Worm (Caenorhabditis elegans) whole organism, L3 larva: Measurements from ENCODE around the gene C06A1.3.
A peak's percentile ranks its signal among the peaks of the same experiment; 100 is the strongest.

Source experiments
- R02D3.7 ChIP-seq: fragments of 150-350 bp; optimal IDR thresholded peaks from 2 replicates; lab custom pipeline; 2014; ENCODE audit warnings: missing biosample characterization, missing genetic modification characterization
- ZK546.5 ChIP-seq: sonication (generic microtip); optimal IDR thresholded peaks from 2 replicates; lab custom pipeline; 2017; ENCODE audit warnings: missing biosample characterization, missing genetic modification characterization
- aly-2 ChIP-seq: fragments of 150-350 bp; optimal IDR thresholded peaks from 2 replicates; lab custom pipeline; 2014; ENCODE audit warnings: missing biosample characterization, missing genetic modification characterization
- ama-1 ChIP-seq: fragments of 150-350 bp; optimal IDR thresholded peaks from 2 replicates; lab custom pipeline; 2018
- ceh-16 ChIP-seq: sonication (generic microtip); optimal IDR thresholded peaks from 2 replicates; lab custom pipeline; 2017; ENCODE audit warnings: missing biosample characterization, missing genetic modification characterization
- ceh-28 ChIP-seq: fragments of 150-350 bp; optimal IDR thresholded peaks from 2 replicates; lab custom pipeline; 2014; ENCODE audit warnings: missing biosample characterization, missing genetic modification reagents, missing genetic modification characterization
- daf-12 ChIP-seq: fragments of 150-350 bp; optimal IDR thresholded peaks from 2 replicates; lab custom pipeline; 2014; ENCODE audit warnings: missing biosample characterization, missing genetic modification reagents, missing genetic modification characterization
- egl-27 ChIP-seq: sonication (generic microtip); optimal IDR thresholded peaks from 4 replicates; lab custom pipeline; 2017; ENCODE audit warnings: missing biosample characterization, missing genetic modification reagents, missing genetic modification characterization
- egl-5 ChIP-seq: fragments of 150-350 bp; optimal IDR thresholded peaks from 2 replicates; lab custom pipeline; 2017; ENCODE audit warnings: missing biosample characterization, missing genetic modification reagents, missing genetic modification characterization, inconsistent platforms
- elt-2 ChIP-seq: sonication (generic microtip); optimal IDR thresholded peaks from 2 replicates; lab custom pipeline; 2016; ENCODE audit warnings: missing genetic modification reagents, mild to moderate bottlenecking, missing genetic modification characterization, missing compliant biosample characterization
- elt-3 ChIP-seq, 3 experiments: fragments of 150-350 bp in 1 of 3; sonication (generic microtip) in 2 of 3; optimal IDR thresholded peaks; 2 replicates in 2 of 3; 4 replicates in 1 of 3; lab custom pipeline; 2014 to 2017; ENCODE audit warnings: missing biosample characterization in 3 of 3, missing genetic modification characterization in 3 of 3
- eor-1 ChIP-seq, 2 experiments: fragments of 150-350 bp; optimal IDR thresholded peaks; 2 replicates each; lab custom pipeline; 2014 to 2018; ENCODE audit warnings: missing biosample characterization in 2 of 2, missing genetic modification characterization in 2 of 2
- fos-1 ChIP-seq: fragments of 150-350 bp; optimal IDR thresholded peaks from 2 replicates; lab custom pipeline; 2014; ENCODE audit warnings: missing biosample characterization, missing genetic modification characterization
- hmg-11 ChIP-seq: sonication (generic microtip); optimal IDR thresholded peaks from 2 replicates; lab custom pipeline; 2016; ENCODE audit warnings: missing genetic modification characterization, missing compliant biosample characterization
- jun-1 ChIP-seq: fragments of 150-350 bp; optimal IDR thresholded peaks from 2 replicates; lab custom pipeline; 2014; ENCODE audit warnings: missing biosample characterization, missing genetic modification reagents, missing genetic modification characterization
- lin-15B ChIP-seq: fragments of 150-350 bp; optimal IDR thresholded peaks from 2 replicates; lab custom pipeline; 2014; ENCODE audit warnings: missing biosample characterization, missing genetic modification characterization
- lin-39 ChIP-seq: fragments of 150-350 bp; optimal IDR thresholded peaks from 2 replicates; lab custom pipeline; 2018; ENCODE audit warnings: missing biosample characterization, missing genetic modification reagents, missing genetic modification characterization
- lsy-12 ChIP-seq: sonication (generic microtip); optimal IDR thresholded peaks from 2 replicates; lab custom pipeline; 2016; ENCODE audit warnings: mild to moderate bottlenecking, missing genetic modification characterization, missing compliant biosample characterization
- mml-1 ChIP-seq: fragments of 150-350 bp; sonication (generic microtip); optimal IDR thresholded peaks from 3 replicates; lab custom pipeline; 2014; ENCODE audit warnings: missing biosample characterization, missing genetic modification characterization
- nfya-1 ChIP-seq: sonication (generic microtip); optimal IDR thresholded peaks from 2 replicates; lab custom pipeline; 2017; ENCODE audit warnings: missing genetic modification characterization, mild to moderate bottlenecking, missing compliant biosample characterization, antibody characterized with exemption, moderate library complexity; ENCODE audit not compliant: insufficient read depth
- nhr-12 ChIP-seq: fragments of 150-350 bp; optimal IDR thresholded peaks from 2 replicates; lab custom pipeline; 2014; ENCODE audit warnings: missing biosample characterization, missing genetic modification characterization
- nhr-23 ChIP-seq: fragments of 150-350 bp; optimal IDR thresholded peaks from 2 replicates; lab custom pipeline; 2014; ENCODE audit warnings: missing biosample characterization, missing genetic modification reagents, missing genetic modification characterization
- nhr-25 ChIP-seq: sonication (generic microtip); optimal IDR thresholded peaks from 2 replicates; lab custom pipeline; 2017; ENCODE audit warnings: missing biosample characterization, missing genetic modification characterization
- nhr-28 ChIP-seq: fragments of 150-350 bp; optimal IDR thresholded peaks from 2 replicates; lab custom pipeline; 2014; ENCODE audit warnings: missing biosample characterization, missing genetic modification characterization
- nhr-43 ChIP-seq: sonication (generic microtip); optimal IDR thresholded peaks from 2 replicates; lab custom pipeline; 2016; ENCODE audit warnings: mild to moderate bottlenecking, missing genetic modification characterization, missing compliant biosample characterization; ENCODE audit not compliant: poor library complexity, severe bottlenecking
- nhr-76 ChIP-seq: fragments of 150-350 bp; sonication (generic microtip); optimal IDR thresholded peaks from 5 replicates; lab custom pipeline; 2014; ENCODE audit warnings: missing biosample characterization, missing genetic modification characterization
- nhr-77 ChIP-seq: fragments of 150-350 bp; optimal IDR thresholded peaks from 2 replicates; lab custom pipeline; 2014; ENCODE audit warnings: missing biosample characterization, missing genetic modification characterization
- pha-4 ChIP-seq: fragments of 150-350 bp; optimal IDR thresholded peaks from 2 replicates; lab custom pipeline; 2014; ENCODE audit warnings: missing biosample characterization, missing genetic modification reagents, missing genetic modification characterization
- snpc-4 ChIP-seq: fragments of 150-350 bp; optimal IDR thresholded peaks from 2 replicates; lab custom pipeline; 2014; ENCODE audit warnings: missing biosample characterization, missing genetic modification characterization
- tbx-2 ChIP-seq: sonication (generic microtip); optimal IDR thresholded peaks from 2 replicates; lab custom pipeline; 2016; ENCODE audit warnings: mild to moderate bottlenecking, missing genetic modification characterization, missing compliant biosample characterization
- unc-62 ChIP-seq: fragments of 150-350 bp; sonication (generic microtip); optimal IDR thresholded peaks from 4 replicates; lab custom pipeline; 2014; ENCODE audit warnings: missing biosample characterization, missing genetic modification reagents, missing genetic modification characterization
- zag-1 ChIP-seq: fragments of 150-350 bp; optimal IDR thresholded peaks from 2 replicates; lab custom pipeline; 2014; ENCODE audit warnings: missing biosample characterization, missing genetic modification characterization
- ztf-11 ChIP-seq: fragments of 150-350 bp; optimal IDR thresholded peaks from 2 replicates; lab custom pipeline; 2014; ENCODE audit warnings: missing biosample characterization, missing genetic modification characterization
- ztf-4 ChIP-seq: fragments of 150-350 bp; optimal IDR thresholded peaks from 2 replicates; lab custom pipeline; 2014; ENCODE audit warnings: missing biosample characterization, missing genetic modification characterization

The C06A1.3 gene

ce11 chrII:10596462-10596861 is 24.4 kb downstream of the C06A1.3 start, which contains the start of gene C14A4.7:
C14A4.7 (minus strand) TSS chrII:10596562.
- TF ChIP-seq lsy-12 (tag; lab: Kevin White, UChicago), result no peak
- no peak for TF ChIP-seq ama-1 (lab: Kevin White, UChicago)
- TF ChIP-seq nhr-23 (tag; lab: Kevin White, UChicago), result no peak
- peak; percentile 16 for TF ChIP-seq elt-2 (tag; lab: Kevin White, UChicago)
- TF ChIP-seq nhr-12, result no peak

ce11 chrII:10598039-10598438 is 26.0 kb downstream of the C06A1.3 start, which contains the start of gene C14A4.8:
C14A4.8 (minus strand) TSS chrII:10598139.
- TF ChIP-seq egl-27 (tag; lab: Kevin White, UChicago) (no peak), fos-1 (no peak), nfya-1 (tag; lab: Kevin White, UChicago) (no peak), nhr-43 (tag; lab: Kevin White, UChicago) (no peak), ZK546.5 (tag; lab: Kevin White, UChicago) (no peak), egl-5 (tag; lab: Kevin White, UChicago) (no peak), mml-1 (no peak), nhr-77 (tag; lab: Kevin White, UChicago) (no peak), nhr-76 (tag; lab: Kevin White, UChicago) (no peak), nhr-12 (no peak), jun-1 (tag; lab: Kevin White, UChicago) (no peak)

DNA sequence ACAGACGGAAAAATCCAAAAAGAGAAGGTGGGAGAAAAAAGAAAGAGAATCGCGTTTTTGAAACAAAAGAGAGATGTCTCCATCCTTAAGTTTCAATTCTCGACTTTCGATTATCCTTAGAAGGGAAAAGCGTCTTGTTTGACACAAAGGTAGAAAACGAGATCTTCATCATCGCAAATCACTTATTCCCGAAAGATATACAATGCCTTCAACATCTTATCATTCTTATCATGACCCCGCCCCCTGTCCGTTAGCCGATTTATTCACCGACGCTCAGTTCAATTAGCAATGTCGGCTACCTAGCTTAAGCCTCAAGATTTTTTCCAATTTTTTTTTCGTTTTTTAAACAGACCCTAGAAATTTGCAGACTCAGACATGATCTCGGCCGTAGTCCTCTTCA is 26.9 kb downstream of the C06A1.3 start, which contains the start of gene C14A4.9:
Gene C14A4.9 (plus strand): TSS at position 368 of the 400 bp plus-strand sequence.
- peak; percentile 17 for TF ChIP-seq nhr-23 (tag; lab: Kevin White, UChicago)
- TF ChIP-seq elt-3 (tag; optimal IDR thresholded peaks at IDR 0.05; lab: Kevin White, UChicago), result peak; percentile 11 to 84 (median 62)
- no peak for TF ChIP-seq aly-2

- no peak for TF ChIP-seq ztf-11 (tag; lab: Kevin White, UChicago)
- no peak for TF ChIP-seq hmg-11 (tag; lab: Kevin White, UChicago)
- TF ChIP-seq nhr-28 (tag; lab: Kevin White, UChicago), result no peak
- TF ChIP-seq nhr-43 (tag; lab: Kevin White, UChicago), result no peak
- TF ChIP-seq tbx-2 (tag; lab: Kevin White, UChicago), result no peak
- no peak for TF ChIP-seq snpc-4 (tag; lab: Kevin White, UChicago)
- TF ChIP-seq lin-15B (tag; lab: Kevin White, UChicago), result no peak
- TF ChIP-seq lin-39 (tag; lab: Kevin White, UChicago), result no peak
- TF ChIP-seq ceh-28 (tag; lab: Kevin White, UChicago), result no peak
- no peak for TF ChIP-seq ceh-16 (tag; lab: Kevin White, UChicago)
- TF ChIP-seq fos-1, result no peak
- TF ChIP-seq aly-2, result no peak
- TF ChIP-seq unc-62 (GFP tag; lab: Kevin White, UChicago), result no peak
- no peak for TF ChIP-seq nhr-76 (tag; lab: Kevin White, UChicago)
- no peak for TF ChIP-seq pha-4 (tag; lab: Kevin White, UChicago)
- no peak for TF ChIP-seq daf-12 (tag; lab: Kevin White, UChicago)
- TF ChIP-seq R02D3.7 (tag; lab: Kevin White, UChicago), result no peak
Observed at ce11 chrII:10602184-10602583, 30.1 kb downstream of the C06A1.3 start, which contains the start of gene srv-2. srv-2 (minus strand) TSS chrII:10602284.

ce11 chrII:10603560-10603959 is 31.5 kb downstream of the C06A1.3 start:
- no peak for TF ChIP-seq pha-4 (tag; lab: Kevin White, UChicago)
- TF ChIP-seq nfya-1 (tag; lab: Kevin White, UChicago), result peak; percentile 81

DNA sequence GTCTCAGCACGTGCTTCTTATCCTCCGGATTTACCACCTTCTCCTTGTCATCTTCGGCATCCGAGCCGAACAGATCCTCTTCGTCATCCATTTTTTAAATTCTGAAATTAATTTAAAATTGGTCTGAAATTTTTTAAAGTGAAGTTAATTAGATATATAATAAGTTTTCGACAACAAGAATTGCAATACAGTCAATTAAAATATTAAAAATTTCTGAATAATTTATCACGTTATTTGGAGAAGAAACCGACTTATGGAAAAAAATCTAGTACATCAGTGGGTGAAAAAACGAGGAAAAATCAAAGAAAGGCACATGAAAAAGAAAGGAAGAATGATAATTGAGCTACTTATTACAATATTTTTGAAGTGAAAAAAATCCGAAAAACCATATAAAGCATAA is 33.4 kb downstream of the C06A1.3 start, which contains the start of gene taf-13:
Gene taf-13 (minus strand): TSS at position 101 of the 400 bp plus-strand sequence.
- TF ChIP-seq nhr-25, result no peak
- TF ChIP-seq nfya-1 (tag; lab: Kevin White, UChicago), result no peak
- no peak for TF ChIP-seq nhr-28 (tag; lab: Kevin White, UChicago)
- no peak for TF ChIP-seq ZK546.5 (tag; lab: Kevin White, UChicago)
- TF ChIP-seq R02D3.7 (tag; lab: Kevin White, UChicago), result no peak
- TF ChIP-seq egl-5 (tag; lab: Kevin White, UChicago), result no peak
- TF ChIP-seq aly-2, result no peak
- no peak for TF ChIP-seq zag-1 (tag; lab: Kevin White, UChicago)
- TF ChIP-seq ztf-4 (tag; lab: Kevin White, UChicago), result no peak
- TF ChIP-seq eor-1 (tag; optimal IDR thresholded peaks at IDR 0.05; lab: Kevin White, UChicago), result no peak
- no peak for TF ChIP-seq mml-1
- no peak for TF ChIP-seq lin-15B (tag; lab: Kevin White, UChicago)
